Worm (Caenorhabditis elegans) whole organism, L2 larva: ENCODE measurements around the gene lim-6.

Experiments
- elt-1 ChIP-seq: fragments of 150-350 bp; optimal IDR thresholded peaks from 2 replicates; lab custom pipeline; 2014; ENCODE audit warnings: missing biosample characterization, missing genetic modification characterization
- fos-1 ChIP-seq: fragments of 150-350 bp; optimal IDR thresholded peaks from 2 replicates; lab custom pipeline; 2014; ENCODE audit warnings: missing biosample characterization, missing genetic modification characterization
- nhr-25 ChIP-seq: fragments of 150-350 bp; sonication (generic microtip); optimal IDR thresholded peaks from 3 replicates; lab custom pipeline; 2014; ENCODE audit warnings: missing biosample characterization, missing genetic modification characterization
- unc-62 ChIP-seq: fragments of 150-350 bp; optimal IDR thresholded peaks from 2 replicates; lab custom pipeline; 2014; ENCODE audit warnings: missing biosample characterization, missing genetic modification reagents, missing genetic modification characterization
- ztf-4 ChIP-seq: fragments of 150-350 bp; optimal IDR thresholded peaks from 2 replicates; lab custom pipeline; 2014; ENCODE audit warnings: missing biosample characterization, missing genetic modification characterization

DNA sequence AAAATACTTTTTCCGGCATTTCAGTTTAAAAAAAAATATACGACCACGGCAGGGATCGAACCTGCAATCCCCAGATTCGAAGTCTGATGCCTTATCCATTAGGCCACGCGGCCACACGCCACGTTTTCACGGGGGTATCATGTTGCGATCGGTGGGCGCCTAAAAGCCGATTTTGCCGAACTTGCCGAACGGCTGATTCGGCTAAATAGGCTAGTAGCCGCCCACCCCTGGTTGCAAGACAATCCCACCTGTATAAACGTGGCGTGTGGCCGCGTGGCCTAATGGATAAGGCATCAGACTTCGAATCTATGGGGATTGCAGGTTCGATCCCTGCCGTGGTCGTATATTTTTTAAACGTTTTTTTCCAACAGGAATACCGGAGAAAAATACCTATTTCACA is 16.9 kb downstream of the lim-6 start:
- TF ChIP-seq ztf-4 (tag; lab: Kevin White, UChicago) (no peak), elt-1 (no peak), unc-62 (GFP tag; lab: Kevin White, UChicago) (no peak), fos-1 (no peak), nhr-25 (tag; lab: Kevin White, UChicago) (no peak)
